Worm (Caenorhabditis elegans): ENCODE measurements around the gene H35B03.1.

Gene H35B03.1

DNA sequence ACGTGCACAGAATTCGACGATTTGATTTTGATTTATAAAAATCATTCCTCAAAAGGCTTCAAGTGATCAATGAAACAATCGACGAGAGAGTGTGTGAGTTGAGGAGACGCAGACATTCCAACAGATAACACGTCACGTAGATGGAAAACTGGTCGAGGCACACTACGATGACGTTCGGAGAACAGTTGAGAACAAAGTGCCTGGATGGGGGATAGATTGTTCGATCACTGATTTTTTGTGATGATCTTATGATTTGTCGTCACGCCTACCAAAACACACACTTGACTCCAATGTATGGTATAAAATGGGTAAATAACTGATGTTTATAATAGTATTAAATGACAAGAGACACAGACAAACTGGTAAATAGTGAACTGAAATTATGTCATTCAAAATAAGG, 52.9 kb downstream of the H35B03.1 start:
- TF ChIP-seq ceh-13 (GFP tag; optimal IDR thresholded peaks at IDR 0.05) (no peak), sea-1 (GFP tag; conservative IDR thresholded peaks at IDR 0.05) (no peak)
